Worm (Caenorhabditis elegans): Measurements from ENCODE around the gene C05G5.1.
A peak's percentile ranks its signal among the peaks of the same experiment; 100 is the strongest.

C05G5.1 gene

DNA sequence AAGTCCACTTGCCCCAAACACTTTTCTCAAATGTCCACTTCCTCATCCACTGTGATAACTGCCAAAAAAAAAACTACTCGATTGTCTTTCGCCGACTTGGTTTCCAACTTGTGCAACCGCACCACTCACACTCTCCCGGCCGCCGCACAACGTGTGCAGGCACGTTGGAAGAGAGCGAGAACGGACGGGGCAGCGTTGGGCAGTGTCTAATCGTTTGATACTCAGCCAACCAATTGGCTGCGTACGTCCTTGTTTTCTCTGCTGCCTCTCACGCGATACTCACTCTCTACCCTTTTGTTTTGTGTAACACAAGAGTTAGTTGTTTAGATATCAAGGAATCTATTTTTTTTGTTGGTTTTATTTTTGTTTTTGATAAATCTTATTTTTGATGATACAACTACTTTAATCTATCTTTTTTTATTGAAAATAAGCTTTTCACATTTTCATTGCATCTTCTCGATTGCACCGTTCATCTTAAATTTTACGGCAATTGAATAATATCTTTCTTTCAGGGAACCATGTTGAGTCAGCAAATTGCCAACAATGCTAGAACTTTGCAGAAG is 13.7 kb upstream of the C05G5.1 start, which contains the start of gene sucl-1 (continued):
- TF ChIP-seq hmg-1.1 (GFP tag; IDR thresholded peaks at IDR 0.05) (peak; percentile 91), F37D6.2 (tag; optimal IDR thresholded peaks at IDR 0.05) (peak; percentile 23), F10B5.3 (tag; optimal IDR thresholded peaks at IDR 0.05) (no peak), nhr-237 (tag; optimal IDR thresholded peaks at IDR 0.05) (peak; percentile 11), zip-11 (GFP tag; IDR thresholded peaks at IDR 0.05) (no peak), lir-3 (tag; optimal IDR thresholded peaks at IDR 0.05) (peak; percentile 17), vab-7 (GFP tag; IDR thresholded peaks at IDR 0.05) (peak; percentile 35; the same call in 1 of the 2 replicates), aha-1 (tag) (peak; percentile 100), Y75B8A.6 (GFP tag; IDR thresholded peaks at IDR 0.05) (no peak), skn-1 (tag; optimal IDR thresholded peaks at IDR 0.05) (no peak), rbr-2 (tag; optimal IDR thresholded peaks at IDR 0.05) (peak; percentile 91), Y48G9A.11 (GFP tag; IDR thresholded peaks at IDR 0.05) (no peak), zfp-3 (GFP tag; conservative IDR thresholded peaks at IDR 0.05) (no peak), nhr-77 (tag; optimal IDR thresholded peaks at IDR 0.05) (peak; percentile 61), R02D3.7 (tag; optimal IDR thresholded peaks at IDR 0.05) (no peak), saeg-2 (GFP tag; IDR thresholded peaks at IDR 0.05) (no peak), ceh-32 (tag; optimal IDR thresholded peaks at IDR 0.05; ENCODE audit: poor library complexity) (peak; percentile 7), nhr-48 (tag; optimal IDR thresholded peaks at IDR 0.05) (peak; percentile 74), ces-1 (GFP tag; optimal IDR thresholded peaks at IDR 0.05) (no peak), ZK337.2 (GFP tag; IDR thresholded peaks at IDR 0.05) (no peak), ceh-44 (GFP tag; IDR thresholded peaks at IDR 0.05) (no peak), nhr-11 (tag; optimal IDR thresholded peaks at IDR 0.05) (peak; percentile 86), nhr-111 (GFP tag; optimal IDR thresholded peaks at IDR 0.05) (no peak), madf-9 (GFP tag; conservative IDR thresholded peaks at IDR 0.05) (no peak; the same call in 1 of the 2 replicates), mdt-29 (GFP tag; IDR thresholded peaks at IDR 0.05) (no peak), ceh-28 (tag; optimal IDR thresholded peaks at IDR 0.05) (peak; percentile 21)

DNA sequence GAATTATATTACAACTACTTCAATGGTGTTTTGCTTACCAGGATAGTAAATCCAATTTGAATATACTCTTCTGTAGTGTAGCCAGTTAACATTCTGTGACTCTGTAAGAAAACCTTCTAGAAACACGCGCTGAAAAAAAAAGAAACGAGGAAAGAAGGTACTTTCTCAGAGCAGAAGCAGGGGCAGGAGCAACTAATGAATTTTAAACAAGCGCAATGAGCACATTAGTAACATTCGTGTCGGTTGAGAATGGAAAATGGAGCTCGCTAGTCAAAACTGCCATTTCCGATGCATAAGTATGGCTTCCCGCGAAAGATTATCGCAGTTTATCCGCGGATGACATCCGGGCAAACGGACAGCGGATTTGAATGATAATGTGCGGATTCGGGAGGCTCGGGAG is 12.0 kb upstream of the C05G5.1 start, which contains the start of gene C05G5.3:
Gene C05G5.3, minus strand, starts transcription at position 101 of the 400 bp plus-strand sequence.
- no peak for TF ChIP-seq dmd-9 (GFP tag; IDR thresholded peaks at IDR 0.05)
- TF ChIP-seq cey-2 (tag; optimal IDR thresholded peaks at IDR 0.05; ENCODE audit: borderline replicate concordance, insufficient read depth), result no peak
- TF ChIP-seq set-16 (GFP tag; IDR thresholded peaks at IDR 0.05), result no peak
- no peak for TF ChIP-seq aly-2 (tag; optimal IDR thresholded peaks at IDR 0.05)
- TF ChIP-seq dve-1 (tag; optimal IDR thresholded peaks at IDR 0.05; ENCODE audit: insufficient read depth), result no peak
- no peak for TF ChIP-seq lin-29 (GFP tag; IDR thresholded peaks at IDR 0.05)
- no peak for TF ChIP-seq ceh-44 (GFP tag; IDR thresholded peaks at IDR 0.05)
- TF ChIP-seq F10B5.3 (tag; optimal IDR thresholded peaks at IDR 0.05), result no peak
- TF ChIP-seq tag-97 (GFP tag; IDR thresholded peaks at IDR 0.05), result no peak
- no peak for TF ChIP-seq saeg-2 (GFP tag; IDR thresholded peaks at IDR 0.05)
- TF ChIP-seq lsy-2 (tag; optimal IDR thresholded peaks at IDR 0.05), result no peak
- no peak for TF ChIP-seq egl-27 (tag; optimal IDR thresholded peaks at IDR 0.05)
- no peak for TF ChIP-seq nhr-41 (GFP tag; IDR thresholded peaks at IDR 0.05)
- TF ChIP-seq unc-130 (GFP tag; optimal IDR thresholded peaks at IDR 0.05), result no peak

DNA sequence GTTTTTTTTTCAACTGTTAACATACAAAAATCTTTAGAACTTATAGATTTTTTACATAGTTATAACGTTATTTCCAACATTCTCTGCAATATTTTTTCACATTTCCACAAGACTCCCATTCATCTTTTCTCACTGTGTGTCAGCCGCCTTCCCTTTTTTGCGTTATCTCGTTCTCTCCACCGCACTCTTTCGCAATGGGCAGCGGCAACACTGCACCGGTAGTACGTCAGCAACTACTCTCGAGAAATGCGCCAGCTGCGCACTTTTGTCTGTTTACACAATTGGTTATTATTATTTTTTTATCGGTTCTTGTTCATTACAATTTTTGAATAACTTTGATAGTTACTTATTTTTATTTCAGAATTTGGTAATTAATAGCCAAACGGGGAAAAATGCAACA is 7.0 kb upstream of the C05G5.1 start, which contains the start of gene C05G5.2:
Gene C05G5.2, plus strand, starts transcription at position 356 of the 400 bp plus-strand sequence.
- TF ChIP-seq duxl-1 (tag; optimal IDR thresholded peaks at IDR 0.05; ENCODE audit: poor library complexity) (peak; percentile 59), hlh-30 (tag; optimal IDR thresholded peaks at IDR 0.05; ENCODE audit: insufficient read depth) (peak; percentile 89), rbr-2 (tag; optimal IDR thresholded peaks at IDR 0.05) (peak; percentile 91), F26F4.8 (GFP tag; conservative IDR thresholded peaks at IDR 0.05) (no peak), zip-2 (tag; optimal IDR thresholded peaks at IDR 0.05) (peak; percentile 17), R02D3.7 (tag; optimal IDR thresholded peaks at IDR 0.05) (no peak), hmg-1.1 (GFP tag; IDR thresholded peaks at IDR 0.05) (peak; percentile 90), mep-1 (tag; optimal IDR thresholded peaks at IDR 0.05) (peak; percentile 96), F44E2.7 (GFP tag; IDR thresholded peaks at IDR 0.05) (no peak), attf-4 (tag; optimal IDR thresholded peaks at IDR 0.05) (no peak), ctbp-1 (GFP tag; IDR thresholded peaks at IDR 0.05) (peak; percentile 69), hif-1 (tag; optimal IDR thresholded peaks at IDR 0.05) (peak in 1 of 2 experiments; percentile 75), F37D6.2 (tag; optimal IDR thresholded peaks at IDR 0.05) (peak; percentile 73), nhr-25 (tag; optimal IDR thresholded peaks at IDR 0.05; ENCODE audit: borderline replicate concordance, insufficient read depth) (peak; percentile 83), T20F7.1 (GFP tag; optimal IDR thresholded peaks at IDR 0.05) (peak; percentile 83)
